Worm (Caenorhabditis elegans) whole organism, mixed stage, embryonic: Measurements from ENCODE around the gene ZK563.2.
A peak's percentile ranks its signal among the peaks of the same experiment; 100 is the strongest.

Experiments
- M03D4.4 ChIP-seq: sonication (generic microtip); optimal IDR thresholded peaks from 2 replicates; lab custom pipeline; 2017; ENCODE audit warnings: mild to moderate bottlenecking, missing genetic modification characterization, missing compliant biosample characterization
- bed-3 ChIP-seq: fragments of 200-800 bp; sonication (Bioruptor generic); optimal IDR thresholded peaks from 3 replicates; lab custom pipeline; 2018; ENCODE audit warnings: mild to moderate bottlenecking, missing genetic modification characterization, moderate library complexity, missing compliant biosample characterization
- blmp-1 ChIP-seq: fragments of 150-350 bp; optimal IDR thresholded peaks from 2 replicates; lab custom pipeline; 2014; ENCODE audit warnings: missing biosample characterization, missing genetic modification characterization
- ceh-39 ChIP-seq: fragments of 150-350 bp; optimal IDR thresholded peaks from 2 replicates; lab custom pipeline; 2014; ENCODE audit warnings: missing biosample characterization, missing genetic modification characterization
- ceh-43 ChIP-seq: fragments of 200-800 bp; sonication (Bioruptor generic); optimal IDR thresholded peaks from 2 replicates; lab custom pipeline; 2018; ENCODE audit warnings: mild to moderate bottlenecking, missing genetic modification characterization, moderate library complexity, missing compliant biosample characterization
- ceh-83 ChIP-seq: fragments of 200-800 bp; sonication (Bioruptor generic); optimal IDR thresholded peaks from 2 replicates; lab custom pipeline; 2018; ENCODE audit warnings: mild to moderate bottlenecking, missing genetic modification characterization, missing compliant biosample characterization
- ces-1 ChIP-seq: fragments of 150-350 bp; optimal IDR thresholded peaks from 2 replicates; lab custom pipeline; 2014; ENCODE audit warnings: missing biosample characterization, missing genetic modification reagents, missing genetic modification characterization
- cnd-1 ChIP-seq: fragments of 200-800 bp; sonication (Bioruptor generic); optimal IDR thresholded peaks from 2 replicates; lab custom pipeline; 2018; ENCODE audit warnings: mild to moderate bottlenecking, missing genetic modification characterization, missing compliant biosample characterization
- drap-1 ChIP-seq: fragments of 200-800 bp; sonication (Bioruptor generic); optimal IDR thresholded peaks from 3 replicates; lab custom pipeline; 2018; ENCODE audit warnings: mild to moderate bottlenecking, missing genetic modification characterization, missing compliant biosample characterization
- elt-1 ChIP-seq: sonication (generic microtip); optimal IDR thresholded peaks from 2 replicates; lab custom pipeline; 2017; ENCODE audit warnings: missing genetic modification characterization, mild to moderate bottlenecking, missing compliant biosample characterization, antibody characterized with exemption, moderate library complexity, borderline replicate concordance; ENCODE audit not compliant: insufficient read depth
- elt-3 ChIP-seq: fragments of 150-350 bp; optimal IDR thresholded peaks from 2 replicates; lab custom pipeline; 2014; ENCODE audit warnings: missing biosample characterization, missing genetic modification characterization
- flh-1 ChIP-seq: fragments of 200-800 bp; sonication (Bioruptor generic); optimal IDR thresholded peaks from 2 replicates; lab custom pipeline; 2018; ENCODE audit warnings: mild to moderate bottlenecking, missing genetic modification characterization, moderate library complexity, missing compliant biosample characterization
- ham-2 ChIP-seq: fragments of 200-800 bp; sonication (Bioruptor generic); optimal IDR thresholded peaks from 2 replicates; lab custom pipeline; 2018; ENCODE audit warnings: mild to moderate bottlenecking, missing genetic modification characterization, missing compliant biosample characterization
- hlh-1 ChIP-seq: fragments of 150-350 bp; optimal IDR thresholded peaks from 2 replicates; lab custom pipeline; 2014; ENCODE audit warnings: missing biosample characterization, missing genetic modification reagents, missing genetic modification characterization
- lin-13 ChIP-seq: fragments of 150-350 bp; optimal IDR thresholded peaks from 2 replicates; lab custom pipeline; 2014; ENCODE audit warnings: missing biosample characterization, missing genetic modification characterization
- lin-32 ChIP-seq: fragments of 200-800 bp; sonication (Bioruptor generic); optimal IDR thresholded peaks from 2 replicates; lab custom pipeline; 2018; ENCODE audit warnings: mild to moderate bottlenecking, missing genetic modification characterization, missing compliant biosample characterization
- lsy-2 ChIP-seq: fragments of 150-350 bp; optimal IDR thresholded peaks from 2 replicates; lab custom pipeline; 2014; ENCODE audit warnings: missing biosample characterization, missing genetic modification characterization
- mab-5 ChIP-seq: fragments of 150-350 bp; optimal IDR thresholded peaks from 2 replicates; lab custom pipeline; 2014; ENCODE audit warnings: missing biosample characterization, missing genetic modification characterization
- mep-1 ChIP-seq: fragments of 150-350 bp; optimal IDR thresholded peaks from 2 replicates; lab custom pipeline; 2017; ENCODE audit warnings: missing biosample characterization, missing genetic modification reagents, missing genetic modification characterization, inconsistent platforms
- mls-2 ChIP-seq: sonication (generic microtip); optimal IDR thresholded peaks from 2 replicates; lab custom pipeline; 2016; ENCODE audit warnings: mild to moderate bottlenecking, missing genetic modification characterization, moderate library complexity, missing compliant biosample characterization
- nhr-12 ChIP-seq: fragments of 150-350 bp; optimal IDR thresholded peaks from 2 replicates; lab custom pipeline; 2014; ENCODE audit warnings: missing biosample characterization, missing genetic modification characterization
- nhr-2 ChIP-seq: fragments of 150-350 bp; optimal IDR thresholded peaks from 2 replicates; lab custom pipeline; 2014; ENCODE audit warnings: missing biosample characterization, missing genetic modification characterization
- nhr-237 ChIP-seq: fragments of 150-350 bp; optimal IDR thresholded peaks from 2 replicates; lab custom pipeline; 2014; ENCODE audit warnings: missing biosample characterization, missing genetic modification characterization
- nhr-28 ChIP-seq: fragments of 150-350 bp; optimal IDR thresholded peaks from 2 replicates; lab custom pipeline; 2014; ENCODE audit warnings: missing biosample characterization, missing genetic modification characterization
- nhr-76 ChIP-seq: sonication (generic microtip); optimal IDR thresholded peaks from 2 replicates; lab custom pipeline; 2017; ENCODE audit warnings: missing biosample characterization, missing genetic modification characterization
- pha-4 ChIP-seq: fragments of 150-350 bp; optimal IDR thresholded peaks from 2 replicates; lab custom pipeline; 2018; ENCODE audit warnings: missing biosample characterization, missing genetic modification reagents, missing genetic modification characterization
- sem-2 ChIP-seq: fragments of 200-800 bp; sonication (Bioruptor generic); optimal IDR thresholded peaks from 2 replicates; lab custom pipeline; 2018; ENCODE audit warnings: mild to moderate bottlenecking, missing genetic modification characterization, missing compliant biosample characterization
- snpc-4 ChIP-seq: fragments of 150-350 bp; optimal IDR thresholded peaks from 2 replicates; lab custom pipeline; 2014; ENCODE audit warnings: missing biosample characterization, missing genetic modification characterization
- sptf-1 ChIP-seq: sonication (generic microtip); optimal IDR thresholded peaks from 2 replicates; lab custom pipeline; 2017; ENCODE audit warnings: mild to moderate bottlenecking, missing genetic modification characterization, moderate library complexity, missing compliant biosample characterization
- tbx-8 ChIP-seq: fragments of 200-800 bp; sonication (Bioruptor generic); optimal IDR thresholded peaks from 2 replicates; lab custom pipeline; 2018; ENCODE audit warnings: mild to moderate bottlenecking, missing genetic modification characterization, moderate library complexity, missing compliant biosample characterization
- unc-120 ChIP-seq: sonication (generic microtip); optimal IDR thresholded peaks from 2 replicates; lab custom pipeline; 2017; ENCODE audit warnings: missing genetic modification characterization, missing compliant biosample characterization; ENCODE audit not compliant: poor library complexity, severe bottlenecking
- unc-39 ChIP-seq: fragments of 150-350 bp; optimal IDR thresholded peaks from 2 replicates; lab custom pipeline; 2014; ENCODE audit warnings: missing biosample characterization, missing genetic modification characterization
- unc-62 ChIP-seq: fragments of 150-350 bp; optimal IDR thresholded peaks from 2 replicates; lab custom pipeline; 2014; ENCODE audit warnings: missing biosample characterization, missing genetic modification reagents, missing genetic modification characterization
- zip-8 ChIP-seq: fragments of 150-350 bp; optimal IDR thresholded peaks from 2 replicates; lab custom pipeline; 2014; ENCODE audit warnings: missing biosample characterization, missing genetic modification characterization
- ztf-11 ChIP-seq: fragments of 150-350 bp; optimal IDR thresholded peaks from 2 replicates; lab custom pipeline; 2014; ENCODE audit warnings: missing biosample characterization, missing genetic modification characterization

The ZK563.2 gene

DNA sequence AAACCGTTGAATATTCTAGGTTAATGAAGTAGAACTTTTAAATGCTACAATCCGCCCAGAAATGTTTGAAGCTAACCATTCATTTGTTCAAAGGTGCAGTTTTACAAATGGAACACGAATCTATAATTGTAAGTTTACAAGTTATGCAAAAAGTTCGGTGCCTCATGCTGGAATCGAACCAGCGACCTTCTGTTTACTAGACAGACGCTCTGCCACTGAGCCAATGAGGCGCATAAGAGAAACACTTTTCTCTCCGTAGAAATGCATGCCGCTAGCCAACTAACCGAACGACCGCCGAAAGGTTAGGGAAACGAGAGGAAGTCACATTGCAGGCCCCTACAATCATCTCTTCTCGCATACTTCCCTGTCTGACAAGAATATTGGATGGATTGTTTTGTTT lies 2.5 kb downstream of the ZK563.2 start:
- TF ChIP-seq ces-1 (GFP tag; lab: Kevin White, UChicago) (peak; percentile 60), unc-120 (tag; lab: Kevin White, UChicago) (peak; percentile 81), nhr-237 (tag; lab: Kevin White, UChicago) (peak; percentile 37), blmp-1 (no peak), lsy-2 (peak; percentile 29), elt-1 (tag; lab: Kevin White, UChicago) (no peak), mab-5 (no peak), nhr-76 (no peak), ceh-43 (GFP tag; lab: Kevin White, UChicago) (peak; percentile 85), flh-1 (GFP tag; lab: Kevin White, UChicago) (peak; percentile 71), cnd-1 (peak; percentile 88), lin-32 (GFP tag; lab: Kevin White, UChicago) (peak; percentile 76), ham-2 (peak; percentile 77), nhr-28 (tag; lab: Kevin White, UChicago) (no peak), hlh-1 (tag; lab: Kevin White, UChicago) (peak; percentile 49), sem-2 (GFP tag; lab: Kevin White, UChicago) (peak; percentile 81), pha-4 (peak; percentile 23), ceh-83 (GFP tag; lab: Kevin White, UChicago) (peak; percentile 92), drap-1 (GFP tag; lab: Kevin White, UChicago) (peak; percentile 94), unc-39 (peak; percentile 33), snpc-4 (tag; lab: Kevin White, UChicago) (no peak), nhr-12 (tag; lab: Kevin White, UChicago) (peak; percentile 24), zip-8 (tag; lab: Kevin White, UChicago) (no peak), elt-3 (tag; lab: Kevin White, UChicago) (no peak), unc-62 (GFP tag; lab: Kevin White, UChicago) (peak; percentile 60), lin-13 (tag; lab: Kevin White, UChicago) (peak; percentile 19), sptf-1 (tag; lab: Kevin White, UChicago) (peak; percentile 95), M03D4.4 (tag; lab: Kevin White, UChicago) (peak; percentile 90), bed-3 (peak; percentile 84), tbx-8 (GFP tag; lab: Kevin White, UChicago) (peak; percentile 44), mls-2 (peak; percentile 94), ztf-11 (tag; lab: Kevin White, UChicago) (peak; percentile 35), nhr-2 (tag; lab: Kevin White, UChicago) (no peak), ceh-39 (no peak), mep-1 (tag; lab: Kevin White, UChicago) (peak; percentile 67)

DNA sequence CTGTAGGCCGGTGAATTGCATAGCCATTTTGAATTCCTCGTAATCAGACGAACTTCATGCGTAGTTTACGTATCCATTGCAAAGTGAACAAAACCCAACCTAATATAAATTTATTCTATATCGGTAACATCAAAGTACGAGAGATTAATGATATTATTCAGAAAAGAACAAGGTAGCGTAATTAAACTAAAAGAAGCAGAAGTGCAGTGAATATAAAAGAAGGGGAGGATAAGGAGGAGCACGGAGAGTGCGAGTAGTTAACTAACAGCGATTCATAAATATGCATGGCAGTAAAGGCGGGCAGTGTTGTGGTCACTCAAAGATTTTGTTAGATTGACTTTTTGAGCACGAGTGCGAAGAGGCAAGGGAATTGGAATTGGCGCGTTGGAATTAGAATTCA lies 5.9 kb downstream of the ZK563.2 start, which contains the start of gene clc-3:
Gene clc-3, minus strand, starts transcription at position 101 of the 400 bp plus-strand sequence.
- TF ChIP-seq ces-1 (GFP tag; lab: Kevin White, UChicago), result peak; percentile 18
- no peak for TF ChIP-seq drap-1 (GFP tag; lab: Kevin White, UChicago)

DNA sequence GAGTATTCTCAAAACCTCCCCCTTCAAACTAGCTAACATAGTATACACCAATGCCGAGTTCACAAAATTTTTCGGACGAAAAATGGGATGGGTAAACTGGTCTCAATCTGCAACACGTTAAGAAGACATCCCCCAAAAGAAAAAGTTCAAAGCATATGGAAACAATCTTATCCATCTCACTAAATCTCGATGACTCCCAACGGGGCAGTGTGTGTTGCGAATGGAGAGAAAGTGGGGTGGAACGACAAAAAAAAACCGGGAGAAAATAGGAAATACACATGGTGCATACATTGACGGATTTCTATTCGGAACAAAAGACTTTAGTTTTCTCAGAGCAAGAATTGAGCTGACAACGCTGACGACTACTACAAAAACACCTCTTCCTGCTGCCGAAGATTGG lies 6.6 kb downstream of the ZK563.2 start:
- no peak for TF ChIP-seq M03D4.4 (tag; lab: Kevin White, UChicago)
- TF ChIP-seq cnd-1, result no peak
- TF ChIP-seq blmp-1, result no peak
- no peak for TF ChIP-seq ztf-11 (tag; lab: Kevin White, UChicago)
- no peak for TF ChIP-seq sem-2 (GFP tag; lab: Kevin White, UChicago)
- TF ChIP-seq snpc-4 (tag; lab: Kevin White, UChicago), result no peak
- no peak for TF ChIP-seq zip-8 (tag; lab: Kevin White, UChicago)
- no peak for TF ChIP-seq ceh-43 (GFP tag; lab: Kevin White, UChicago)
- TF ChIP-seq nhr-237 (tag; lab: Kevin White, UChicago), result no peak
- no peak for TF ChIP-seq nhr-76
- TF ChIP-seq nhr-28 (tag; lab: Kevin White, UChicago), result no peak
- TF ChIP-seq pha-4, result no peak
- TF ChIP-seq mls-2, result no peak
- no peak for TF ChIP-seq flh-1 (GFP tag; lab: Kevin White, UChicago)
- no peak for TF ChIP-seq ceh-39
- no peak for TF ChIP-seq lin-13 (tag; lab: Kevin White, UChicago)

DNA sequence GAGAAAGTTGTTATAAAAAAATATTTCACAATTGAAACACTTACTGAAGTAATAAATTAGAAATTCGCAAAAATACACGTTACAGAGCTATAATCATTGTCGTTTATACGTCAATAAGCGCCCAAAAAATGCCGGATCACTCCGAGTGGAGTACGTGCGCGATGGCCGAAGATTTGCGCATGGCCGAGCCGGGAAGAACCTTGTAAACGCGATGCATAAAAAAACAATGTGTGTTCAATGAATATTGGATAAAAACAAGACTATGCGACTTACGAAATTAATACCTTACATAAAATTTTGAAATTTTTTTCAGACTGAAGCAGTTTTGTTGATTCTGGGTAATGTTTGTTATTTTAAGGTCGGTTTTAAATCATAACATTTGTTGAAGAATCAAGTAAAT lies 10.4 kb downstream of the ZK563.2 start, which contains the start of gene sorf-1:
Gene sorf-1, minus strand, starts transcription at position 135 of the 400 bp plus-strand sequence.
- no peak for TF ChIP-seq lsy-2
- TF ChIP-seq pha-4, result peak; percentile 13
- TF ChIP-seq nhr-76, result no peak
- no peak for TF ChIP-seq ceh-83 (GFP tag; lab: Kevin White, UChicago)
- TF ChIP-seq mep-1 (tag; lab: Kevin White, UChicago), result peak; percentile 13
- TF ChIP-seq unc-62 (GFP tag; lab: Kevin White, UChicago), result no peak
- no peak for TF ChIP-seq mab-5
